Worm (Caenorhabditis elegans) whole organism, L4/young adult: ENCODE results near the gene H12I13.6.

Experiments used
- dao-5 ChIP-seq: sonication (generic microtip); optimal IDR thresholded peaks from 2 replicates; lab custom pipeline; 2016; ENCODE audit warnings: missing genotype, missing genetic modification characterization, moderate library complexity, missing compliant biosample characterization
- him-1 ChIP-seq: sonication (generic microtip); optimal IDR thresholded peaks from 2 replicates; lab custom pipeline; 2016; ENCODE audit warnings: missing genotype, missing genetic modification reagents, missing genetic modification characterization, missing compliant biosample characterization

ce11 chrII:6031106-6031505, 46.6 kb upstream of the H12I13.6 start, which contains the start of gene frpr-16:
- TF ChIP-seq him-1 (tag; lab: Kevin White, UChicago) (no peak), dao-5 (tag; lab: Kevin White, UChicago) (no peak)
